Worm (Caenorhabditis elegans): ENCODE results near the gene fbxa-105.

The fbxa-105 gene

DNA sequence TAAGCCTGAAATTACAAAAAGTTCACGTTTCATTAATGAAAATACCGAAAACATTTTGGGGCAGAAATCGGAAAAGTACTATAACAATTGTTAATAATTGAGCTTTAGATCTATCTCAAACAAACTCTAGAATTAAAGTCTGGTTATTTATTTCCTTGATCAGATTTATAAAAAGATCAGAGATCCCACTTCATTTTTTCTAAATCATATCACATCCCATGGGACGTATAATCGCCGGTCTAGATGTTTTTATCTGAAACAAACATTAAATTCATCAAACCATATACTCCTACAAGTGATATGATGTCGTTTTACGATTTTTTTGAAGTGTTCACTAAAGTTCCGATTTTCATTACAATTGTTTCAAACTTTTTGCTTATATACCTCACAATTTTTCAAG, 19.9 kb upstream of the fbxa-105 start, which contains the start of gene str-41:
TSS of gene str-41 (plus strand) at position 301 of the 400 bp plus-strand sequence.
- TF ChIP-seq efl-1 (optimal IDR thresholded peaks at IDR 0.05) (no peak), efl-1 (GFP tag; optimal IDR thresholded peaks at IDR 0.05 in 1 of 2) (peak in 1 of 2 experiments; percentile 13), skn-1 (tag; optimal IDR thresholded peaks at IDR 0.05) (no peak)

- TF ChIP-seq rnt-1 (tag; optimal IDR thresholded peaks at IDR 0.05) = no peak
- no peak for TF ChIP-seq ceh-90 (tag; optimal IDR thresholded peaks at IDR 0.05)
- TF ChIP-seq nhr-19 (GFP tag; conservative IDR thresholded peaks at IDR 0.05) = no peak
Measured at ce11 chrV:7409599-7409998, 17.8 kb upstream of the fbxa-105 start, which contains the start of gene R13D7.2. Gene R13D7.2 (plus strand): TSS chrV:7409899.

- TF ChIP-seq lin-15B (tag; optimal IDR thresholded peaks at IDR 0.05) (no peak), ceh-88 (GFP tag; IDR thresholded peaks at IDR 0.05) (no peak), C04F5.9 (tag; optimal IDR thresholded peaks at IDR 0.05) (no peak), pax-3 (tag; optimal IDR thresholded peaks at IDR 0.05) (no peak), fkh-10 (GFP tag; optimal IDR thresholded peaks at IDR 0.05) (no peak), egl-27 (tag; optimal IDR thresholded peaks at IDR 0.05) (no peak), isw-1 (GFP tag; IDR thresholded peaks at IDR 0.05) (no peak), egl-13 (tag; optimal IDR thresholded peaks at IDR 0.05) (no peak), pqm-1 (tag; optimal IDR thresholded peaks at IDR 0.05) (no peak), zip-4 (GFP tag; optimal IDR thresholded peaks at IDR 0.05) (no peak), nhr-237 (tag; optimal IDR thresholded peaks at IDR 0.05) (no peak), grh-1 (GFP tag; IDR thresholded peaks at IDR 0.05) (no peak), tbx-2 (tag; optimal IDR thresholded peaks at IDR 0.05) (no peak)
Measured at ce11 chrV:7408520-7408919, 16.7 kb upstream of the fbxa-105 start, which contains the start of gene srt-6. Gene srt-6 (minus strand): TSS chrV:7408814.

DNA sequence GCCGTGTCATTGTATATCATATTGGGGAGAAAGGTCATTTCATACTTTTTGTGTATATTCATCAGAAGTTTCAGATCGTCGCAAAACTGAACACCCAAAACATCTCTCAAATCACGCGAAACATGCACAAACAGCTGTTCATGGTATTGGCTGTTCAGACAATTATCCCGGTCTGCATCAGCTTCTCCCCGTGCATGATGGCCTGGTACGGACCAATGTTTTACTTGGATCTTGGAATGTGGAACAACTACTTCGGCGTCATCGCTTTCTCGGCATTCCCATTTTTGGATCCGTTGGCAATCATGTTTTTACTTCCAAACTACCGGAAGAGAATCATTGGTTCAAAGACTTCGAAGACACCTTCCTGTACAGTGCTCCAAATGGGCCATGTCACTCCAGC, 11.7 kb upstream of the fbxa-105 start:
- TF ChIP-seq Y116A8C.19 (tag; optimal IDR thresholded peaks at IDR 0.05; ENCODE audit: borderline replicate concordance) (no peak), efl-3 (GFP tag; optimal IDR thresholded peaks at IDR 0.05) (no peak), egl-13 (tag; optimal IDR thresholded peaks at IDR 0.05) (no peak), sox-4 (tag; optimal IDR thresholded peaks at IDR 0.05) (no peak), C34B4.2 (tag; optimal IDR thresholded peaks at IDR 0.05) (no peak), fkh-4 (tag; optimal IDR thresholded peaks at IDR 0.05; ENCODE audit: borderline replicate concordance) (no peak), ceh-90 (tag; optimal IDR thresholded peaks at IDR 0.05) (no peak), ztf-4 (tag; optimal IDR thresholded peaks at IDR 0.05) (no peak), lin-39 (tag; optimal IDR thresholded peaks at IDR 0.05) (no peak), nhr-76 (tag; optimal IDR thresholded peaks at IDR 0.05) (no peak), tbx-2 (tag; optimal IDR thresholded peaks at IDR 0.05) (no peak), lin-13 (GFP tag; optimal IDR thresholded peaks at IDR 0.05) (no peak), aha-1 (tag; optimal IDR thresholded peaks at IDR 0.05) (no peak), ceh-8 (GFP tag; optimal IDR thresholded peaks at IDR 0.05) (no peak), nhr-77 (tag; optimal IDR thresholded peaks at IDR 0.05) (no peak), aly-2 (tag; optimal IDR thresholded peaks at IDR 0.05) (no peak), elt-3 (tag; optimal IDR thresholded peaks at IDR 0.05) (no peak), unc-98 (GFP tag; IDR thresholded peaks at IDR 0.05) (no peak), nhr-71 (tag; optimal IDR thresholded peaks at IDR 0.05) (no peak), rnt-1 (tag; optimal IDR thresholded peaks at IDR 0.05) (no peak)

DNA sequence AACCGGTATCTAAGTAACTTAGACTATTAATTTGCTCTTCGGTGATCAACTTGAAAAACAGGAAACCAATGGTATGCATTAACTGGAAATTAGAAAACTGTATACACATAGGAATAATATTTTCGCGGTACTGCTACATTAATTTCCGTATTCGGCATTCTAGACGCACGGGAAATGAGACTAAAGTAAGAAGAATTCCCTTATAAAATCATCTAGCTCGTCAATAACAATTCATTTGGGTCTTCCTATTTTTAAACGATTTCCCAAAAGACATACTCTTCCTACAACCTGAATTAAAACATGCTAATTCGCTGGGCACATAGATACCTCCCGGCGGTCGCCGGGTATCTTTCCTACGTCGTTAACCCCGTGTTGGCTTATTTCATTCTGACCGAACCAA, 10.5 kb upstream of the fbxa-105 start, which contains the start of gene srj-13:
TSS of gene srj-13 (plus strand) at position 301 of the 400 bp plus-strand sequence.
- TF ChIP-seq nhr-77 (tag; optimal IDR thresholded peaks at IDR 0.05) (no peak), C04F5.9 (tag; optimal IDR thresholded peaks at IDR 0.05) (no peak), nhr-76 (tag; optimal IDR thresholded peaks at IDR 0.05) (no peak), lir-3 (tag; optimal IDR thresholded peaks at IDR 0.05; ENCODE audit: poor library complexity) (no peak), irx-1 (tag; optimal IDR thresholded peaks at IDR 0.05) (no peak), egl-13 (tag; optimal IDR thresholded peaks at IDR 0.05) (no peak), pqm-1 (tag; optimal IDR thresholded peaks at IDR 0.05) (no peak), ztf-4 (tag; optimal IDR thresholded peaks at IDR 0.05) (no peak), nhr-20 (tag; optimal IDR thresholded peaks at IDR 0.05) (no peak), efl-3 (GFP tag; optimal IDR thresholded peaks at IDR 0.05) (no peak), zag-1 (tag; optimal IDR thresholded peaks at IDR 0.05) (no peak), alr-1 (tag; optimal IDR thresholded peaks at IDR 0.05; ENCODE audit: borderline replicate concordance) (no peak), hlh-4 (tag; optimal IDR thresholded peaks at IDR 0.05) (no peak), nhr-84 (tag; optimal IDR thresholded peaks at IDR 0.05) (no peak), unc-30 (tag; optimal IDR thresholded peaks at IDR 0.05) (no peak), C34B4.2 (tag; optimal IDR thresholded peaks at IDR 0.05) (no peak), ceh-90 (tag; optimal IDR thresholded peaks at IDR 0.05) (no peak), mab-9 (GFP tag; IDR thresholded peaks at IDR 0.05) (no peak), pax-3 (tag; optimal IDR thresholded peaks at IDR 0.05) (no peak), ceh-63 (GFP tag; optimal IDR thresholded peaks at IDR 0.05) (no peak)

All from whole organism, L1 larva.